Worm (Caenorhabditis elegans) whole organism, young adult: ENCODE data around the gene mlc-3.

ENCODE experiments used
- C06A6.2 ChIP-seq: fragments of 200-800 bp; sonication (Bioruptor generic); conservative IDR thresholded peaks from 2 replicates; pipeline ENCODE4 v1.3.6; 2022; ENCODE audit warnings: missing genetic modification characterization, missing compliant biosample characterization
- D2030.7 ChIP-seq: fragments of 200-800 bp; sonication (Bioruptor generic); IDR thresholded peaks from 2 replicates; pipeline ENCODE4 v1.3.6; 2022; ENCODE audit warnings: missing genetic modification reagents, missing genetic modification characterization, missing compliant biosample characterization
- F33H1.4 ChIP-seq: fragments of 200-800 bp; sonication (Bioruptor generic); IDR thresholded peaks from 2 replicates; pipeline ENCODE4 v1.3.6; 2022; ENCODE audit warnings: missing genetic modification reagents, missing genetic modification characterization, missing compliant biosample characterization
- F37B4.10 ChIP-seq: fragments of 200-800 bp; sonication (Bioruptor generic); IDR thresholded peaks from 2 replicates; pipeline ENCODE4 v1.3.6; 2022; ENCODE audit warnings: missing genetic modification characterization, missing compliant biosample characterization
- F52B5.7 ChIP-seq: sonication (generic microtip); optimal IDR thresholded peaks from 2 replicates; lab custom pipeline; 2016; ENCODE audit warnings: mild to moderate bottlenecking, missing genetic modification characterization, missing compliant biosample characterization
- F57A8.1 ChIP-seq: fragments of 200-800 bp; sonication (Bioruptor generic); optimal IDR thresholded peaks from 2 replicates; lab custom pipeline; 2018; ENCODE audit warnings: mild to moderate bottlenecking, missing genetic modification characterization, moderate library complexity, missing compliant biosample characterization
- F57C9.4 ChIP-seq: sonication (generic microtip); optimal IDR thresholded peaks from 2 replicates; lab custom pipeline; 2017; ENCODE audit warnings: mild to moderate bottlenecking, missing genetic modification characterization, missing compliant biosample characterization
- Y53F4B.3 ChIP-seq: fragments of 200-800 bp; sonication (Bioruptor generic); IDR thresholded peaks from 2 replicates; pipeline ENCODE4 v1.3.6; 2022; ENCODE audit warnings: missing genetic modification reagents, missing genetic modification characterization, missing compliant biosample characterization
- Y53G8AR.9 ChIP-seq: fragments of 200-800 bp; sonication (Bioruptor generic); conservative IDR thresholded peaks from 2 replicates; pipeline ENCODE4 v1.3.6; 2022; ENCODE audit warnings: missing genetic modification reagents, missing genetic modification characterization, missing compliant biosample characterization
- ZK185.1 ChIP-seq: sonication (generic microtip); optimal IDR thresholded peaks from 2 replicates; lab custom pipeline; 2016; ENCODE audit warnings: mild to moderate bottlenecking, missing genetic modification characterization, missing compliant biosample characterization; ENCODE audit not compliant: poor library complexity, severe bottlenecking
- akir-1 ChIP-seq: fragments of 200-800 bp; sonication (Bioruptor generic); optimal IDR thresholded peaks from 2 replicates; lab custom pipeline; 2018; ENCODE audit warnings: mild to moderate bottlenecking, missing genetic modification characterization, moderate library complexity, missing compliant biosample characterization
- ama-1 ChIP-seq, 3 experiments: fragments of 150-350 bp in 1 of 3; sonication (generic microtip) in 2 of 3; optimal IDR thresholded peaks; 2 replicates each; lab custom pipeline; 2014 to 2018; ENCODE audit warnings: missing biosample characterization in 2 of 3, missing genetic modification characterization in 2 of 3, missing genetic modification reagents in 2 of 3
- athp-1 ChIP-seq: sonication (generic microtip); optimal IDR thresholded peaks from 2 replicates; lab custom pipeline; 2017; ENCODE audit warnings: mild to moderate bottlenecking, missing genetic modification characterization, missing compliant biosample characterization
- attf-3 ChIP-seq: fragments of 200-800 bp; sonication (Bioruptor generic); conservative IDR thresholded peaks from 2 replicates; pipeline ENCODE4 v1.3.6; 2022; ENCODE audit warnings: missing genetic modification reagents, missing genetic modification characterization, missing compliant biosample characterization
- cebp-1 ChIP-seq, 2 experiments: fragments of 200-800 bp in 1 of 2; sonication (Bioruptor generic) in 1 of 2; sonication (generic microtip) in 1 of 2; IDR thresholded peaks in 1 of 2; optimal IDR thresholded peaks in 1 of 2; 2 replicates each; pipeline versions ENCODE4 v1.3.6 to Lab custom; 2017 to 2022; ENCODE audit warnings: missing compliant biosample characterization in 2 of 2, missing genetic modification characterization in 2 of 2, mild to moderate bottlenecking in 1 of 2, missing genetic modification reagents in 1 of 2, moderate library complexity in 1 of 2
- cebp-2 ChIP-seq: fragments of 200-800 bp; sonication (Bioruptor generic); IDR thresholded peaks from 2 replicates; pipeline ENCODE4 v1.3.6; 2022; ENCODE audit warnings: missing genetic modification characterization, missing compliant biosample characterization
- ceh-100 ChIP-seq: fragments of 200-800 bp; sonication (Bioruptor generic); IDR thresholded peaks from 2 replicates; pipeline ENCODE4 v1.3.6; 2022; ENCODE audit warnings: missing genetic modification reagents, missing genetic modification characterization, missing compliant biosample characterization
- ceh-27 ChIP-seq: fragments of 200-800 bp; sonication (Bioruptor generic); optimal IDR thresholded peaks from 2 replicates; lab custom pipeline; 2018; ENCODE audit warnings: mild to moderate bottlenecking, missing genetic modification characterization, moderate library complexity, missing compliant biosample characterization
- ceh-40 ChIP-seq: fragments of 200-800 bp; sonication (Bioruptor generic); IDR thresholded peaks from 2 replicates; pipeline ENCODE4 v1.3.6; 2022; ENCODE audit warnings: missing genetic modification characterization, missing compliant biosample characterization
- die-1 ChIP-seq: sonication (generic microtip); optimal IDR thresholded peaks from 2 replicates; lab custom pipeline; 2016; ENCODE audit warnings: missing genotype, mild to moderate bottlenecking, missing genetic modification characterization, missing compliant biosample characterization
- dpff-1 ChIP-seq: sonication (generic microtip); optimal IDR thresholded peaks from 2 replicates; lab custom pipeline; 2017; ENCODE audit warnings: mild to moderate bottlenecking, missing genetic modification characterization, missing compliant biosample characterization
- efl-1 ChIP-seq: fragments of 150-350 bp; optimal IDR thresholded peaks from 2 replicates; lab custom pipeline; 2014; ENCODE audit warnings: missing biosample characterization, missing genetic modification reagents, missing genetic modification characterization
- egl-18 ChIP-seq: fragments of 200-800 bp; sonication (Bioruptor generic); IDR thresholded peaks from 2 replicates; pipeline ENCODE4 v1.3.6; 2022; ENCODE audit warnings: missing genetic modification reagents, missing genetic modification characterization, missing compliant biosample characterization
- egrh-3 ChIP-seq: fragments of 200-800 bp; sonication (Bioruptor generic); IDR thresholded peaks from 2 replicates; pipeline ENCODE4 v1.3.6; 2022; ENCODE audit warnings: missing genetic modification reagents, missing genetic modification characterization, missing compliant biosample characterization
- ekl-4 ChIP-seq: fragments of 200-800 bp; sonication (Bioruptor generic); IDR thresholded peaks from 2 replicates; pipeline ENCODE4 v1.3.6; 2022; ENCODE audit warnings: missing genetic modification reagents, missing genetic modification characterization, missing compliant biosample characterization
- him-1 ChIP-seq: sonication (generic microtip); optimal IDR thresholded peaks from 2 replicates; lab custom pipeline; 2016; ENCODE audit warnings: missing genotype, missing genetic modification reagents, missing genetic modification characterization, missing compliant biosample characterization
- hmg-20 ChIP-seq: fragments of 200-800 bp; sonication (Bioruptor generic); IDR thresholded peaks from 2 replicates; pipeline ENCODE4 v1.3.6; 2022; ENCODE audit warnings: missing genetic modification reagents, missing genetic modification characterization, missing compliant biosample characterization
- hsf-1 ChIP-seq: fragments of 200-800 bp; sonication (Bioruptor generic); IDR thresholded peaks from 2 replicates; pipeline ENCODE4 v1.3.6; 2022; ENCODE audit warnings: missing genetic modification reagents, missing genetic modification characterization, missing compliant biosample characterization
- lin-35 ChIP-seq, 3 experiments: fragments of 150-350 bp in 2 of 3; sonication (generic microtip) in 1 of 3; optimal IDR thresholded peaks; 2 replicates each; lab custom pipeline; 2014 to 2018; ENCODE audit warnings: missing biosample characterization in 3 of 3, missing genetic modification characterization in 3 of 3, missing genetic modification reagents in 3 of 3
- lin-40 ChIP-seq: sonication (generic microtip); optimal IDR thresholded peaks from 2 replicates; lab custom pipeline; 2016; ENCODE audit warnings: missing genetic modification characterization, mild to moderate bottlenecking, missing compliant biosample characterization, missing genotype, missing genetic modification reagents
- lsl-1 ChIP-seq: fragments of 200-800 bp; sonication (Bioruptor generic); optimal IDR thresholded peaks from 2 replicates; lab custom pipeline; 2018; ENCODE audit warnings: mild to moderate bottlenecking, missing genetic modification characterization, moderate library complexity, missing compliant biosample characterization
- madf-8 ChIP-seq: fragments of 200-800 bp; sonication (Bioruptor generic); conservative IDR thresholded peaks from 2 replicates; pipeline ENCODE4 v1.3.6; 2022; ENCODE audit warnings: missing genetic modification reagents, missing genetic modification characterization, missing compliant biosample characterization
- mcd-1 ChIP-seq: fragments of 200-800 bp; sonication (Bioruptor generic); IDR thresholded peaks from 2 replicates; pipeline ENCODE4 v1.3.6; 2022; ENCODE audit warnings: missing genetic modification reagents, missing genetic modification characterization, missing compliant biosample characterization
- mel-28 ChIP-seq: sonication (generic microtip); optimal IDR thresholded peaks from 2 replicates; lab custom pipeline; 2016; ENCODE audit warnings: borderline replicate concordance, mild to moderate bottlenecking, missing genetic modification characterization, missing compliant biosample characterization
- nfya-1 ChIP-seq: sonication (generic microtip); optimal IDR thresholded peaks from 2 replicates; lab custom pipeline; 2017; ENCODE audit warnings: antibody characterized with exemption, missing compliant biosample characterization, missing genetic modification characterization, borderline replicate concordance; ENCODE audit not compliant: insufficient read depth
- nfyb-1 ChIP-seq: fragments of 200-800 bp; sonication (Bioruptor generic); IDR thresholded peaks from 2 replicates; pipeline ENCODE4 v1.3.6; 2022; ENCODE audit warnings: missing genetic modification reagents, missing genetic modification characterization, missing compliant biosample characterization
- nhr-179 ChIP-seq: sonication (generic microtip); optimal IDR thresholded peaks from 2 replicates; lab custom pipeline; 2016; ENCODE audit warnings: mild to moderate bottlenecking, missing genetic modification characterization, missing compliant biosample characterization
- nhr-27 ChIP-seq: fragments of 200-800 bp; sonication (Bioruptor generic); optimal IDR thresholded peaks from 2 replicates; lab custom pipeline; 2018; ENCODE audit warnings: mild to moderate bottlenecking, missing genetic modification characterization, moderate library complexity, missing compliant biosample characterization
- nhr-80 ChIP-seq: sonication (generic microtip); optimal IDR thresholded peaks from 2 replicates; lab custom pipeline; 2016; ENCODE audit warnings: missing genetic modification characterization, missing compliant biosample characterization
- repo-1 ChIP-seq: sonication (generic microtip); optimal IDR thresholded peaks from 2 replicates; lab custom pipeline; 2017; ENCODE audit warnings: mild to moderate bottlenecking, missing genetic modification characterization, missing compliant biosample characterization
- sdz-38 ChIP-seq: sonication (generic microtip); optimal IDR thresholded peaks from 2 replicates; lab custom pipeline; 2016; ENCODE audit warnings: missing genotype, missing genetic modification characterization, missing compliant biosample characterization
- somi-1 ChIP-seq: fragments of 200-800 bp; sonication (Bioruptor generic); optimal IDR thresholded peaks from 2 replicates; lab custom pipeline; 2018; ENCODE audit warnings: mild to moderate bottlenecking, missing genetic modification characterization, missing compliant biosample characterization
- tbx-9 ChIP-seq: sonication (generic microtip); optimal IDR thresholded peaks from 2 replicates; lab custom pipeline; 2016; ENCODE audit warnings: borderline replicate concordance, missing genetic modification characterization, inconsistent platforms, missing compliant biosample characterization
- zim-3 ChIP-seq: sonication (generic microtip); optimal IDR thresholded peaks from 2 replicates; lab custom pipeline; 2017; ENCODE audit warnings: mild to moderate bottlenecking, missing genetic modification characterization, moderate library complexity, missing compliant biosample characterization
- ztf-18 ChIP-seq: sonication (generic microtip); optimal IDR thresholded peaks from 2 replicates; lab custom pipeline; 2016; ENCODE audit warnings: missing genotype, mild to moderate bottlenecking, missing genetic modification characterization, missing compliant biosample characterization
- ztf-26 ChIP-seq: sonication (generic microtip); optimal IDR thresholded peaks from 2 replicates; lab custom pipeline; 2017; ENCODE audit warnings: missing genetic modification characterization, missing compliant biosample characterization
- ztf-28 ChIP-seq: fragments of 200-800 bp; sonication (Bioruptor generic); IDR thresholded peaks from 2 replicates; pipeline ENCODE4 v1.3.6; 2022; ENCODE audit warnings: missing genetic modification reagents, missing genetic modification characterization, missing compliant biosample characterization
- ztf-6 ChIP-seq: fragments of 200-800 bp; sonication (Bioruptor generic); IDR thresholded peaks from 2 replicates; pipeline ENCODE4 v1.3.6; 2022; ENCODE audit warnings: missing genetic modification reagents, missing genetic modification characterization, missing compliant biosample characterization

mlc-3 gene

ce11 chrIII:5553098-5553497 lies 11.7 kb upstream of the mlc-3 start (continued):
- TF ChIP-seq ceh-100 (GFP tag; lab: Robert Waterston, UW) (no peak), ama-1 (optimal IDR thresholded peaks at IDR 0.05; lab: Kevin White, UChicago) (no peak), ama-1 (GFP tag; optimal IDR thresholded peaks at IDR 0.05; lab: Kevin White, UChicago) (no peak), ztf-26 (no peak), ztf-6 (no peak), F33H1.4 (GFP tag; lab: Robert Waterston, UW) (no peak), akir-1 (no peak), tbx-9 (no peak), zim-3 (no peak), lin-35 (GFP tag; optimal IDR thresholded peaks at IDR 0.05; lab: Kevin White, UChicago) (no peak), ztf-28 (GFP tag; lab: Robert Waterston, UW) (no peak), C06A6.2 (GFP tag; lab: Robert Waterston, UW) (no peak), Y53G8AR.9 (peak; percentile 55; the same call in 1 of the 2 replicates), cebp-2 (no peak), repo-1 (peak; percentile 19), mcd-1 (GFP tag; lab: Robert Waterston, UW) (peak; percentile 23; the same call in 1 of the 2 replicates), egl-18 (no peak), sdz-38 (tag; lab: Kevin White, UChicago) (no peak), attf-3 (GFP tag; lab: Robert Waterston, UW) (no peak), nhr-179 (tag; lab: Kevin White, UChicago) (no peak), somi-1 (GFP tag; lab: Kevin White, UChicago) (no peak), him-1 (tag; lab: Kevin White, UChicago) (no peak), mel-28 (no peak), D2030.7 (GFP tag; lab: Robert Waterston, UW) (no peak), dpff-1 (tag; lab: Kevin White, UChicago) (no peak), nfyb-1 (GFP tag; lab: Robert Waterston, UW) (peak; percentile 79), F57C9.4 (tag; lab: Kevin White, UChicago) (no peak), athp-1 (tag; lab: Kevin White, UChicago) (no peak), F37B4.10 (GFP tag; lab: Robert Waterston, UW) (no peak), madf-8 (GFP tag; lab: Robert Waterston, UW) (no peak)

- TF ChIP-seq ztf-18, result peak; percentile 42
- no peak for TF ChIP-seq ceh-40 (GFP tag; lab: Robert Waterston, UW)
- no peak for TF ChIP-seq Y53F4B.3 (GFP tag; lab: Robert Waterston, UW)
- peak; percentile 24 for TF ChIP-seq nhr-80 (tag; lab: Kevin White, UChicago)
- peak; percentile 62 for TF ChIP-seq F33H1.4 (GFP tag; lab: Robert Waterston, UW)
- TF ChIP-seq ZK185.1, result peak; percentile 87
- no peak for TF ChIP-seq Y53G8AR.9
- TF ChIP-seq lin-40 (tag; lab: Kevin White, UChicago), result peak; percentile 77
- no peak for TF ChIP-seq F57A8.1 (GFP tag; lab: Kevin White, UChicago)
- no peak for TF ChIP-seq nhr-27 (tag; lab: Kevin White, UChicago)
- no peak for TF ChIP-seq sdz-38 (tag; lab: Kevin White, UChicago)
- peak; percentile 19 for TF ChIP-seq F52B5.7 (tag; lab: Kevin White, UChicago)
- peak; percentile 32; the same call in 1 of the 2 replicates for TF ChIP-seq egrh-3 (GFP tag; lab: Robert Waterston, UW)
- TF ChIP-seq die-1 (tag; lab: Kevin White, UChicago), result peak; percentile 55
- no peak for TF ChIP-seq hsf-1
- TF ChIP-seq efl-1 (GFP tag; lab: Kevin White, UChicago), result peak; percentile 36
- peak; percentile 61 for TF ChIP-seq ceh-27 (GFP tag; lab: Kevin White, UChicago)
- TF ChIP-seq nfya-1, result no peak
- no peak for TF ChIP-seq hmg-20 (GFP tag; lab: Robert Waterston, UW)
- peak; percentile 58 for TF ChIP-seq lsl-1 (GFP tag; lab: Kevin White, UChicago)
- no peak for TF ChIP-seq cebp-1 (GFP tag; IDR thresholded peaks at IDR 0.05; lab: Robert Waterston, UW)
- TF ChIP-seq cebp-1 (tag; optimal IDR thresholded peaks at IDR 0.05; lab: Kevin White, UChicago), result peak; percentile 83
- TF ChIP-seq ekl-4 (GFP tag; lab: Robert Waterston, UW), result peak; percentile 90
Observed at ce11 chrIII:5554884-5555500, 9.8 kb upstream of the mlc-3 start, which contains the start of the genes nmad-1 and hach-1. TSS of gene nmad-1 (minus strand) at chrIII:5554934. TSS of gene hach-1 (plus strand) at chrIII:5555450.
